Fruit fly (Drosophila melanogaster) whole organism, wandering third instar larva: Measurements from ENCODE around the gene CG16986.

Experiments used
- Hnf4 ChIP-seq: fragments of 200-800 bp; sonication (Bioruptor generic); optimal IDR thresholded peaks from 2 replicates; lab custom pipeline; 2016; ENCODE audit warnings: missing biosample characterization, mild to moderate bottlenecking, missing genetic modification characterization
- Hr78 ChIP-seq: fragments of >200 bp; optimal IDR thresholded peaks from 2 replicates; lab custom pipeline; 2017; ENCODE audit warnings: missing biosample characterization, missing genetic modification characterization
- Myc ChIP-seq: fragments of >200 bp; optimal IDR thresholded peaks from 2 replicates; lab custom pipeline; 2017
- Sp1 ChIP-seq: fragments of 200-800 bp; sonication (Bioruptor generic); optimal IDR thresholded peaks from 3 replicates; lab custom pipeline; 2019; ENCODE audit warnings: missing biosample characterization, mild to moderate bottlenecking, missing genetic modification characterization, moderate library complexity
- br ChIP-seq: fragments of 200-800 bp; sonication (Bioruptor generic); optimal IDR thresholded peaks from 2 replicates; lab custom pipeline; 2016; ENCODE audit warnings: missing biosample characterization, missing genetic modification characterization
- dl ChIP-seq, 2 experiments: fragments of 175-275, 200-275 bp in 1 of 2; fragments of 200-275 bp in 1 of 2; sonication (Bioruptor generic); optimal IDR thresholded peaks; lab custom pipeline; 2018; ENCODE audit warnings: mild to moderate bottlenecking in 2 of 2, missing biosample characterization in 2 of 2, missing genetic modification characterization in 2 of 2, moderate library complexity in 2 of 2; ENCODE audit not compliant: partially characterized antibody in 2 of 2, insufficient read depth in 1 of 2
- h ChIP-seq: fragments of 200-800 bp; sonication (Bioruptor generic); optimal IDR thresholded peaks from 3 replicates; lab custom pipeline; 2016; ENCODE audit warnings: missing biosample characterization, mild to moderate bottlenecking, missing genetic modification characterization
- pan ChIP-seq: fragments of >200 bp; optimal IDR thresholded peaks from 2 replicates; lab custom pipeline; 2017
- usp ChIP-seq: fragments of >200 bp; optimal IDR thresholded peaks from 2 replicates; lab custom pipeline; 2017; ENCODE audit warnings: missing biosample characterization, missing genetic modification characterization

dm6 chr3L:2574716-2575115 lies 25.4 kb upstream of the CG16986 start:
- TF ChIP-seq Hnf4 (GFP tag; lab: Kevin White, UChicago) (no peak), h (no peak), pan (lab: Kevin White, UChicago) (no peak), Myc (lab: Kevin White, UChicago) (no peak), br (GFP tag; lab: Kevin White, UChicago) (no peak), usp (GFP tag; lab: Kevin White, UChicago) (no peak), Hr78 (GFP tag; lab: Kevin White, UChicago) (no peak), Sp1 (GFP tag; lab: Kevin White, UChicago) (no peak), dl (GFP tag; optimal IDR thresholded peaks at IDR 0.05; lab: Kevin White, UChicago; ENCODE audit: insufficient read depth in 1 of 2, partially characterized antibody in 2 of 2) (no peak)
